Worm (Caenorhabditis elegans) whole organism, young adult: ENCODE measurements around the gene aptf-4.

Experiments
- B0019.2 ChIP-seq: fragments of 200-800 bp; sonication (Bioruptor generic); conservative IDR thresholded peaks from 2 replicates; pipeline ENCODE4 v1.3.6; 2022; ENCODE audit warnings: missing genetic modification reagents, missing genetic modification characterization, missing compliant biosample characterization
- B0035.1 ChIP-seq: sonication (generic microtip); optimal IDR thresholded peaks from 2 replicates; lab custom pipeline; 2016; ENCODE audit warnings: missing genetic modification characterization, mild to moderate bottlenecking, missing compliant biosample characterization, missing genotype, missing genetic modification reagents
- F23B12.7 ChIP-seq: sonication (generic microtip); optimal IDR thresholded peaks from 2 replicates; lab custom pipeline; 2017; ENCODE audit warnings: missing genetic modification characterization, mild to moderate bottlenecking, missing compliant biosample characterization, antibody characterized with exemption, moderate library complexity; ENCODE audit not compliant: insufficient read depth
- F49E8.2 ChIP-seq: sonication (generic microtip); optimal IDR thresholded peaks from 3 replicates; lab custom pipeline; 2017; ENCODE audit warnings: missing genetic modification characterization, mild to moderate bottlenecking, missing compliant biosample characterization, antibody characterized with exemption, moderate library complexity; ENCODE audit not compliant: insufficient read depth
- ZK185.1 ChIP-seq: sonication (generic microtip); optimal IDR thresholded peaks from 2 replicates; lab custom pipeline; 2016; ENCODE audit warnings: mild to moderate bottlenecking, missing genetic modification characterization, missing compliant biosample characterization; ENCODE audit not compliant: poor library complexity, severe bottlenecking
- ama-1 ChIP-seq, 3 experiments: fragments of 150-350 bp in 1 of 3; sonication (generic microtip) in 2 of 3; optimal IDR thresholded peaks; 2 replicates each; lab custom pipeline; 2014 to 2018; ENCODE audit warnings: missing biosample characterization in 2 of 3, missing genetic modification characterization in 2 of 3, missing genetic modification reagents in 2 of 3
- athp-1 ChIP-seq: sonication (generic microtip); optimal IDR thresholded peaks from 2 replicates; lab custom pipeline; 2017; ENCODE audit warnings: mild to moderate bottlenecking, missing genetic modification characterization, missing compliant biosample characterization
- attf-5 ChIP-seq: fragments of 200-800 bp; sonication (Bioruptor generic); optimal IDR thresholded peaks from 2 replicates; lab custom pipeline; 2018; ENCODE audit warnings: mild to moderate bottlenecking, missing genetic modification characterization, missing compliant biosample characterization
- bed-2 ChIP-seq: fragments of 200-800 bp; sonication (Bioruptor generic); IDR thresholded peaks from 2 replicates; pipeline ENCODE4 v1.3.6; 2022; ENCODE audit warnings: missing genetic modification reagents, missing genetic modification characterization, missing compliant biosample characterization
- ccch-3 ChIP-seq: fragments of 200-800 bp; sonication (Bioruptor generic); optimal IDR thresholded peaks from 2 replicates; lab custom pipeline; 2018; ENCODE audit warnings: mild to moderate bottlenecking, missing genetic modification characterization, missing compliant biosample characterization
- cebp-1 ChIP-seq, 2 experiments: fragments of 200-800 bp in 1 of 2; sonication (Bioruptor generic) in 1 of 2; sonication (generic microtip) in 1 of 2; IDR thresholded peaks in 1 of 2; optimal IDR thresholded peaks in 1 of 2; 2 replicates each; pipeline versions ENCODE4 v1.3.6 to Lab custom; 2017 to 2022; ENCODE audit warnings: missing compliant biosample characterization in 2 of 2, missing genetic modification characterization in 2 of 2, mild to moderate bottlenecking in 1 of 2, missing genetic modification reagents in 1 of 2, moderate library complexity in 1 of 2
- cebp-2 ChIP-seq: fragments of 200-800 bp; sonication (Bioruptor generic); IDR thresholded peaks from 2 replicates; pipeline ENCODE4 v1.3.6; 2022; ENCODE audit warnings: missing genetic modification characterization, missing compliant biosample characterization
- ceh-79 ChIP-seq: sonication (generic microtip); optimal IDR thresholded peaks from 2 replicates; lab custom pipeline; 2017; ENCODE audit warnings: mild to moderate bottlenecking, missing genetic modification characterization, missing compliant biosample characterization
- egrh-3 ChIP-seq: fragments of 200-800 bp; sonication (Bioruptor generic); IDR thresholded peaks from 2 replicates; pipeline ENCODE4 v1.3.6; 2022; ENCODE audit warnings: missing genetic modification reagents, missing genetic modification characterization, missing compliant biosample characterization
- ets-4 ChIP-seq: fragments of 200-800 bp; sonication (Bioruptor generic); optimal IDR thresholded peaks from 2 replicates; lab custom pipeline; 2018; ENCODE audit warnings: mild to moderate bottlenecking, missing genetic modification characterization, missing compliant biosample characterization
- hlh-12 ChIP-seq: sonication (generic microtip); optimal IDR thresholded peaks from 2 replicates; lab custom pipeline; 2016; ENCODE audit warnings: missing genetic modification characterization, missing compliant biosample characterization
- hrde-1 ChIP-seq: sonication (generic microtip); optimal IDR thresholded peaks from 2 replicates; lab custom pipeline; 2016; ENCODE audit warnings: missing genetic modification characterization, mild to moderate bottlenecking, missing compliant biosample characterization, moderate library complexity, missing genotype, missing genetic modification reagents, borderline replicate concordance
- hsf-1 ChIP-seq: fragments of 200-800 bp; sonication (Bioruptor generic); IDR thresholded peaks from 2 replicates; pipeline ENCODE4 v1.3.6; 2022; ENCODE audit warnings: missing genetic modification reagents, missing genetic modification characterization, missing compliant biosample characterization
- let-607 ChIP-seq, 2 experiments: fragments of 200-800 bp in 1 of 2; sonication (Bioruptor generic) in 1 of 2; sonication (generic microtip) in 1 of 2; optimal IDR thresholded peaks; 2 replicates each; lab custom pipeline; 2016 to 2018; ENCODE audit warnings: mild to moderate bottlenecking in 2 of 2, missing compliant biosample characterization in 2 of 2, missing genetic modification characterization in 2 of 2, moderate library complexity in 2 of 2, missing genotype in 1 of 2
- lin-26 ChIP-seq: fragments of 200-800 bp; sonication (Bioruptor generic); IDR thresholded peaks from 2 replicates; pipeline ENCODE4 v1.3.6; 2022; ENCODE audit warnings: missing genetic modification reagents, missing genetic modification characterization, missing compliant biosample characterization
- lin-35 ChIP-seq, 3 experiments: fragments of 150-350 bp in 2 of 3; sonication (generic microtip) in 1 of 3; optimal IDR thresholded peaks; 2 replicates each; lab custom pipeline; 2014 to 2018; ENCODE audit warnings: missing biosample characterization in 3 of 3, missing genetic modification characterization in 3 of 3, missing genetic modification reagents in 3 of 3
- lin-54 ChIP-seq: fragments of 200-800 bp; sonication (Bioruptor generic); optimal IDR thresholded peaks from 2 replicates; lab custom pipeline; 2018; ENCODE audit warnings: mild to moderate bottlenecking, missing genetic modification characterization, missing compliant biosample characterization
- madf-10 ChIP-seq: sonication (generic microtip); optimal IDR thresholded peaks from 2 replicates; lab custom pipeline; 2016; ENCODE audit warnings: mild to moderate bottlenecking, missing genetic modification characterization, missing compliant biosample characterization
- madf-8 ChIP-seq: fragments of 200-800 bp; sonication (Bioruptor generic); conservative IDR thresholded peaks from 2 replicates; pipeline ENCODE4 v1.3.6; 2022; ENCODE audit warnings: missing genetic modification reagents, missing genetic modification characterization, missing compliant biosample characterization
- mcd-1 ChIP-seq: fragments of 200-800 bp; sonication (Bioruptor generic); IDR thresholded peaks from 2 replicates; pipeline ENCODE4 v1.3.6; 2022; ENCODE audit warnings: missing genetic modification reagents, missing genetic modification characterization, missing compliant biosample characterization
- nfyb-1 ChIP-seq: fragments of 200-800 bp; sonication (Bioruptor generic); IDR thresholded peaks from 2 replicates; pipeline ENCODE4 v1.3.6; 2022; ENCODE audit warnings: missing genetic modification reagents, missing genetic modification characterization, missing compliant biosample characterization
- nhr-80 ChIP-seq: sonication (generic microtip); optimal IDR thresholded peaks from 2 replicates; lab custom pipeline; 2016; ENCODE audit warnings: missing genetic modification characterization, missing compliant biosample characterization
- nhr-90 ChIP-seq: sonication (generic microtip); optimal IDR thresholded peaks from 2 replicates; lab custom pipeline; 2016; ENCODE audit warnings: missing genotype, mild to moderate bottlenecking, missing genetic modification characterization, missing compliant biosample characterization
- pha-4 ChIP-seq: fragments of 150-350 bp; sonication (generic microtip); optimal IDR thresholded peaks from 2 replicates; lab custom pipeline; 2014; ENCODE audit warnings: missing biosample characterization, missing genetic modification reagents, missing genetic modification characterization
- repo-1 ChIP-seq: sonication (generic microtip); optimal IDR thresholded peaks from 2 replicates; lab custom pipeline; 2017; ENCODE audit warnings: mild to moderate bottlenecking, missing genetic modification characterization, missing compliant biosample characterization
- snpc-1.1 ChIP-seq: sonication (generic microtip); optimal IDR thresholded peaks from 2 replicates; lab custom pipeline; 2017; ENCODE audit warnings: missing genetic modification characterization, mild to moderate bottlenecking, missing compliant biosample characterization, antibody characterized with exemption, moderate library complexity, missing genotype, missing genetic modification reagents; ENCODE audit not compliant: insufficient read depth
- tbp1 ChIP-seq: fragments of 200-800 bp; sonication (Bioruptor generic); optimal IDR thresholded peaks from 2 replicates; lab custom pipeline; 2018; ENCODE audit warnings: mild to moderate bottlenecking, missing genetic modification characterization, missing compliant biosample characterization
- tbx-9 ChIP-seq: sonication (generic microtip); optimal IDR thresholded peaks from 2 replicates; lab custom pipeline; 2016; ENCODE audit warnings: borderline replicate concordance, missing genetic modification characterization, inconsistent platforms, missing compliant biosample characterization

Gene aptf-4

DNA sequence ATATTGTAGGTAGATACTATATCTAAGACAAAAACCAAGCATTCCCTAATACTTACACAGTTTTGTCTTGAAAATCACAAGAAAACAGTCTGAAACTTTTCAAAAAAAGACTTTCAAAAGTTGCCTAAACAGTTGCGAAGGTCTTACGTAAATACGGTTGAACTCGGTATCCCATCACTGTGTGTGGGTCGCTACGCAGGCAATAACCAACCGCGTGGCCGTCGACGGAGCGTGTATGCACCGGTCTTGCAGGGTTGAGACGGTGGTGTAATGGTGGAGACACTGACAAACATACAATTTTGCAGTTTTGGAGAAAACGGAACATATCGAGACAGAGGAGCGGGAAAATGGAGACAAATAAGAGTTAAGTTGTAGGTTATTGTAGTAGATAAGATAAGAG, 29.6 kb upstream of the aptf-4 start, which contains the start of gene iff-2 (continued):
- no peak for TF ChIP-seq hrde-1 (tag; lab: Kevin White, UChicago)
- no peak for TF ChIP-seq egrh-3
- TF ChIP-seq cebp-2, result 0 out of 2 replicates have a peak, but pooled peaks have one; percentile 51
- no peak for TF ChIP-seq B0019.2 (GFP tag; lab: Robert Waterston, UW)
- TF ChIP-seq athp-1 (tag; lab: Kevin White, UChicago), result peak; percentile 89
- TF ChIP-seq pha-4, result peak; percentile 99
- peak; percentile 95 for TF ChIP-seq nhr-90 (tag; lab: Kevin White, UChicago)
- no peak for TF ChIP-seq ceh-79
- TF ChIP-seq hlh-12 (tag; lab: Kevin White, UChicago), result no peak
- no peak for TF ChIP-seq madf-8
- TF ChIP-seq, all 124 proteins: peak for 84

ce11 chrII:8562002-8562401, 28.8 kb upstream of the aptf-4 start, which contains the start of gene F54C9.14:
Gene F54C9.14 (plus strand): TSS chrII:8562302.
- TF ChIP-seq snpc-1.1 (tag; lab: Kevin White, UChicago) (no peak), ccch-3 (GFP tag; lab: Kevin White, UChicago) (no peak), ama-1 (optimal IDR thresholded peaks at IDR 0.05; lab: Kevin White, UChicago) (no peak), ama-1 (GFP tag; optimal IDR thresholded peaks at IDR 0.05; lab: Kevin White, UChicago) (no peak), bed-2 (GFP tag; lab: Robert Waterston, UW) (no peak), tbp1 (GFP tag; lab: Kevin White, UChicago) (no peak), let-607 (tag; optimal IDR thresholded peaks at IDR 0.05; lab: Kevin White, UChicago) (no peak), madf-10 (tag; lab: Kevin White, UChicago) (no peak), nfyb-1 (GFP tag; lab: Robert Waterston, UW) (no peak), F49E8.2 (tag; lab: Kevin White, UChicago) (no peak)

DNA sequence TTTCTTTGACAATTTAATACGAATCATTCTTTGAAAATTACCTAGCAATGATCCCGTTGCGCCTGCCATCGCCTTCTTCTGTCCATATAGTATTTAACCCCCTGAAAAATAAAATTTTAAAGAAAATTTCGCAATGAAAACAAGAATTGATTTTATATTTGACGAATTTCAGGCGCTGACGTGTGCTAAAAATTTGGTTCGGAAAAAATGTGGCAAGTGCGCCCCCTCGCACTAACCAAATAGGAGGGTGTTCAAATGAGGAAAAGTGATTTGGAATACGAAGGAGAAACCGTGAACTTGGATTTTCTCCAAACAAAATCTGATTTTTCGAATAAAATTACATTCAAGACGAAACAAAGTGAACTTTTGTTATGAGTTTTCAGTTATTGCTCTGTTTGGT, 24.7 kb upstream of the aptf-4 start, which contains the start of gene stc-1:
TSS of gene stc-1 (minus strand) at position 101 of the 400 bp plus-strand sequence.
- TF ChIP-seq attf-5 (peak; percentile 28), ZK185.1 (tag; lab: Kevin White, UChicago) (peak; percentile 30), lin-54 (GFP tag; lab: Kevin White, UChicago) (peak; percentile 35), let-607 (tag; optimal IDR thresholded peaks at IDR 0.05; lab: Kevin White, UChicago) (peak; percentile 35 to 68), lin-35 (GFP tag; optimal IDR thresholded peaks at IDR 0.05; lab: Kevin White, UChicago) (peak in 1 of 3 experiments; percentile 2), hsf-1 (no peak), F23B12.7 (tag; lab: Kevin White, UChicago) (peak; percentile 1), cebp-1 (GFP tag; IDR thresholded peaks at IDR 0.05; lab: Robert Waterston, UW) (peak; percentile 19; the same call in 1 of the 2 replicates), cebp-1 (tag; optimal IDR thresholded peaks at IDR 0.05; lab: Kevin White, UChicago) (peak; percentile 76), madf-10 (tag; lab: Kevin White, UChicago) (no peak), repo-1 (tag; lab: Kevin White, UChicago) (peak; percentile 17), tbx-9 (no peak), nhr-80 (tag; lab: Kevin White, UChicago) (peak; percentile 17), mcd-1 (GFP tag; lab: Robert Waterston, UW) (peak; percentile 67), ets-4 (GFP tag; lab: Kevin White, UChicago) (no peak), lin-26 (GFP tag; lab: Robert Waterston, UW) (no peak), B0035.1 (tag; lab: Kevin White, UChicago) (no peak)
- TF ChIP-seq, all 124 proteins: peak for 10
